Fruit fly (Drosophila melanogaster): Measurements from ENCODE around the gene Slbp.

Slbp gene

DNA sequence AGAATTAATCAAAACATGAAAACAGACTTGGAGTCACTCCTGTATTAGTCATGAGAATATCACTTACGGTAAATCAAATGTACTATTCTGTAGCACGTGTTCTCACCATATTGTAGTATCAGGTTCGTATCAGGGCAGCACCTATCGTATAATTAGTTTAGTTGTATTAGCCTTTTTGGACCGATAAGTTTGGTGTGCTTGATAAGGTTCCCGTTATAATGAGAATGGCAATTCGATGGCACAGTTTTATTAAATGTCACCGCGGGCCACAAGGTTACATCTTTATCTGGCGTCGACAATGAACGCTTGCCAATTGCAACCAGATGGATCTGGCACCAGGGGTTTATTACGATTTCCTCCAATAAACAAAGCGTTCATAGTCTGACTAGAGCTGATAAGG, 5.7 kb upstream of the Slbp start:
- TF ChIP-seq GATAe (GFP tag; conservative IDR thresholded peaks at IDR 0.05) (peak; percentile 35; the same call in 1 of the 2 replicates), B-H1 (GFP tag; IDR thresholded peaks at IDR 0.05) (no peak), otp (GFP tag; IDR thresholded peaks at IDR 0.05) (no peak), D (optimal IDR thresholded peaks at IDR 0.05) (no peak), D (GFP tag; optimal IDR thresholded peaks at IDR 0.05) (no peak), CG34376 (GFP tag; optimal IDR thresholded peaks at IDR 0.05) (peak; percentile 81), sug (tag; optimal IDR thresholded peaks at IDR 0.05) (peak; percentile 83), dimm (GFP tag; IDR thresholded peaks at IDR 0.05) (no peak), CG14050 (GFP tag; IDR thresholded peaks at IDR 0.05) (no peak), cwo (GFP tag; optimal IDR thresholded peaks at IDR 0.05) (peak; percentile 95), CG15601 (tag; optimal IDR thresholded peaks at IDR 0.05) (no peak), chinmo (GFP tag; IDR thresholded peaks at IDR 0.05; ENCODE audit: partially characterized antibody) (0 out of 4 replicates have a peak, but pooled peaks have one; percentile 8), sd (tag; optimal IDR thresholded peaks at IDR 0.05) (peak; percentile 33), exex (tag; optimal IDR thresholded peaks at IDR 0.05) (peak; percentile 92), grn (GFP tag; optimal IDR thresholded peaks at IDR 0.05) (peak; percentile 56), mirr (GFP tag; optimal IDR thresholded peaks at IDR 0.05) (peak; percentile 92)

DNA sequence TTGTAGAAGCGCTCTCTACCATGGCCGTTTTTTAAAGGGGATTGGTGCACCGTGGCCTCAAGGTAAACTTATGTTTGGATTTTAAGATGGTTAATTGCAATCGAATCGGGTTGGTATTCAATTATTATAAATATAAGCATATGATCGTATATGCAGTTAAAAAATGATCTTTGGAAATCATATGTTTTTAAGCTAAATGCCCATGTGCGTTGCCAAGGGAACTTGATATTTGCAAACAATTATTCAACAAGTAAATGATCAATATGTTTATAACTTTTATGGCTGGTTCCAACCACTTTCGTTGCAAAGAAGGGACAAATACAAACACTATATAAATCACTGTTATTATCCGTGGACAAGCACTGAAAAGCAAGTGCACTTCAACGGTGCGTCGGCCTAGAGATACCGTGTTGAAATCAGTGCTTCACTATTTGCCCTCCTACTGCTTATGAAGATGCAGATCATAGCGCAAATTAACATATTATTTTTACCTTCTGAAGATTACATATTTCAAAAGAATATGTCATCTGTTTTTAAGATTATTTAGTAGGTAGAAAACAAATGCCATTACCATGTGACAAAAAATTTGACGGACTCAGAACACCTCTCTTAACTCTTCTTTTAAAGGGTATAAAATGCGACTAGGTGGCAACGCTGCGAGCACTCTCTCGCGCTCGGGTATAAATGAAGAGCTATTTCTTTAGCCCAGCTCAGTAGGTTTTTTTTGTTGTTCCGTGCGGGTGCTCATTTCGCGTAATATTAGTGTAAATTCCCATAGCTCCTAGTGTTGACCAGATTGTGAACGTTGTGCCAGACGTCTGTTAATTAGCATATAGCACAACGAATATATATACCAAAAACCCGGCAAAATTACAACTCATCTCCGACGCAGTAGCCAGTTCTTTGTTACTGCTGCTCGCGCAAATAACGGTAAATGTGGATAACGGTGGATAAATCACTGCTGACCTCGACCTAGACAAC, 4.6 kb upstream of the Slbp start, which contains the start of gene rdog:
rdog (plus strand) TSS at position 705 of the 981 bp plus-strand sequence.
- TF ChIP-seq croc (GFP tag; conservative IDR thresholded peaks at IDR 0.05), result peak; percentile 68
- no peak for TF ChIP-seq exex (tag; optimal IDR thresholded peaks at IDR 0.05)
- peak; percentile 59 for TF ChIP-seq Asciz (GFP tag; optimal IDR thresholded peaks at IDR 0.05)
- TF ChIP-seq MBD-R2 (GFP tag; IDR thresholded peaks at IDR 0.05), result peak; percentile 42
- no peak for TF ChIP-seq toy (GFP tag; IDR thresholded peaks at IDR 0.05)
- peak; percentile 56 for TF ChIP-seq CG9932 (GFP tag; IDR thresholded peaks at IDR 0.05)
- no peak for TF ChIP-seq h (optimal IDR thresholded peaks at IDR 0.05)
- peak; percentile 85 for TF ChIP-seq Ssrp (tag; optimal IDR thresholded peaks at IDR 0.05)
- no peak for TF ChIP-seq peb (GFP tag; IDR thresholded peaks at IDR 0.05)
- TF ChIP-seq wor (GFP tag; IDR thresholded peaks at IDR 0.05), result no peak; the same call in 1 of the 2 replicates
- peak; percentile 20 for TF ChIP-seq pzg (GFP tag; optimal IDR thresholded peaks at IDR 0.05)
- TF ChIP-seq CG3838 (GFP tag; optimal IDR thresholded peaks at IDR 0.05), result peak; percentile 56
- TF ChIP-seq Ets65A (GFP tag), result peak; percentile 98
- peak; percentile 100 for TF ChIP-seq row (GFP tag; IDR thresholded peaks at IDR 0.05)
- peak; percentile 53 for TF ChIP-seq Sry-δ (GFP tag; optimal IDR thresholded peaks at IDR 0.05)
- TF ChIP-seq hth (optimal IDR thresholded peaks at IDR 0.05), result no peak
- TF ChIP-seq CG16779 (GFP tag; IDR thresholded peaks at IDR 0.05), result no peak
- TF ChIP-seq CG8478 (optimal IDR thresholded peaks at IDR 0.05), result no peak
- peak; percentile 38 for TF ChIP-seq ATbp (GFP tag; optimal IDR thresholded peaks at IDR 0.05)
- TF ChIP-seq ttk (GFP tag; IDR thresholded peaks at IDR 0.05), result peak; percentile 32; the same call in 1 of the 2 replicates
- peak; percentile 88 for TF ChIP-seq CG17361 (GFP tag; IDR thresholded peaks at IDR 0.05)
- peak in 1 of 3 experiments; percentile 81 for TF ChIP-seq lola (GFP tag; optimal IDR thresholded peaks at IDR 0.05)
- TF ChIP-seq CG10209 (GFP tag; optimal IDR thresholded peaks at IDR 0.05), result peak; percentile 81
- peak; percentile 31; the same call in 1 of the 2 replicates for TF ChIP-seq CG1024 (GFP tag; IDR thresholded peaks at IDR 0.05)
- 0 out of 2 replicates have a peak, but pooled peaks have one; percentile 47 for TF ChIP-seq ranshi (GFP tag; IDR thresholded peaks at IDR 0.05)
- TF ChIP-seq CG17328 (GFP tag; IDR thresholded peaks at IDR 0.05), result peak; percentile 52; the same call in 1 of the 2 replicates
- TF ChIP-seq sens-2 (GFP tag; IDR thresholded peaks at IDR 0.05), result peak; percentile 54; the same call in 1 of the 2 replicates
- no peak for TF ChIP-seq GATAe (GFP tag; conservative IDR thresholded peaks at IDR 0.05)
- peak; percentile 70 for TF ChIP-seq slp2 (GFP tag; optimal IDR thresholded peaks at IDR 0.05)
- TF ChIP-seq Awh (GFP tag; IDR thresholded peaks at IDR 0.05), result no peak
- TF ChIP-seq amos (GFP tag; IDR thresholded peaks at IDR 0.05; ENCODE audit: partially characterized antibody), result peak; percentile 43; the same call in 1 of the 2 replicates
- no peak for TF ChIP-seq pros (GFP tag; optimal IDR thresholded peaks at IDR 0.05)
- peak; percentile 76 for TF ChIP-seq CG13296 (GFP tag; optimal IDR thresholded peaks at IDR 0.05)
- peak; percentile 87 for TF ChIP-seq CG2678 (tag; optimal IDR thresholded peaks at IDR 0.05)

Data from whole organism, embryonic.